Fruit fly (Drosophila melanogaster): ENCODE data around the gene Fancd2.

DNA sequence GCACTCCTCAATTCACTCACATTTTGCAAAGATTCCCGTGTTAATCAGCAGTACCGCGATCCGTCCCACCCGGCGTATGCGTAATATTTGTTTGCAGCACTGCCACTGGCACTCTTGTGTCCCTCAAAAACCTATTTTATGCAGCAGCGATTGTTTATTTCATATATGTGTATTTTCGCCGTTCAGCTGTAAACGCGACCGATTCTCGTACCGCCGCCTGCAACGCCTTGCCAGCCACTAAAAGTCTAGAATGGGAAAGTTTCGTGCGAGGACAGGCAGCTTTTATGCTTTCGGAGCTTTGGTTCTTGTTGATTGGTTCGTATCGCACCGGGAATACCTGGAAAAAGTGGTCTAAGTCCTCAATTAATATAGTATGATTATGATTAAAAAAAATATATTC is 2.7 kb upstream of the Fancd2 start, which contains the start of gene CG17270:
- TF ChIP-seq Pif1A (GFP tag; optimal IDR thresholded peaks at IDR 0.05), result no peak
- TF ChIP-seq Ets98B (GFP tag; IDR thresholded peaks at IDR 0.05), result no peak
- TF ChIP-seq D1 (tag; optimal IDR thresholded peaks at IDR 0.05), result no peak
- no peak for TF ChIP-seq EcR (GFP tag; optimal IDR thresholded peaks at IDR 0.05)
- TF ChIP-seq CG14655 (GFP tag; optimal IDR thresholded peaks at IDR 0.05), result no peak
- TF ChIP-seq fd96Ca (GFP tag; IDR thresholded peaks at IDR 0.05), result no peak
- no peak for TF ChIP-seq CG13204 (GFP tag; optimal IDR thresholded peaks at IDR 0.05)
- TF ChIP-seq CG34367 (tag; optimal IDR thresholded peaks at IDR 0.05), result no peak
- no peak for TF ChIP-seq Snoo (tag; optimal IDR thresholded peaks at IDR 0.05)
- TF ChIP-seq CG15710 (tag; optimal IDR thresholded peaks at IDR 0.05), result no peak

Measured in whole organism, pupa.